Worm (Caenorhabditis elegans) whole organism, L2 larva: Measurements from ENCODE around the gene srh-148.
A peak's percentile ranks its signal among the peaks of the same experiment; 100 is the strongest.

ENCODE experiments used
- R02D3.7 ChIP-seq: fragments of 150-350 bp; optimal IDR thresholded peaks from 2 replicates; lab custom pipeline; 2014; ENCODE audit warnings: missing biosample characterization, missing genetic modification characterization
- alr-1 ChIP-seq: fragments of 150-350 bp; optimal IDR thresholded peaks from 2 replicates; lab custom pipeline; 2014; ENCODE audit warnings: missing biosample characterization, missing genetic modification characterization
- ama-1 ChIP-seq: fragments of 150-350 bp; optimal IDR thresholded peaks from 2 replicates; lab custom pipeline; 2018; ENCODE audit warnings: inconsistent platforms
- egl-27 ChIP-seq: sonication (generic microtip); optimal IDR thresholded peaks from 3 replicates; lab custom pipeline; 2017; ENCODE audit warnings: missing biosample characterization, missing genetic modification reagents, missing genetic modification characterization
- elt-1 ChIP-seq: fragments of 150-350 bp; optimal IDR thresholded peaks from 2 replicates; lab custom pipeline; 2014; ENCODE audit warnings: missing biosample characterization, missing genetic modification characterization
- lin-39 ChIP-seq: fragments of 150-350 bp; optimal IDR thresholded peaks from 2 replicates; lab custom pipeline; 2014; ENCODE audit warnings: missing biosample characterization, missing genetic modification reagents, missing genetic modification characterization
- lsy-2 ChIP-seq, 2 experiments: fragments of 150-350 bp in 1 of 2; sonication (generic microtip) in 1 of 2; optimal IDR thresholded peaks; 2 replicates each; lab custom pipeline; 2014 to 2017; ENCODE audit warnings: missing biosample characterization in 2 of 2, missing genetic modification characterization in 2 of 2
- nhr-11 ChIP-seq: fragments of 150-350 bp; optimal IDR thresholded peaks from 2 replicates; lab custom pipeline; 2014; ENCODE audit warnings: missing biosample characterization, missing genetic modification characterization
- nhr-237 ChIP-seq: fragments of 150-350 bp; optimal IDR thresholded peaks from 2 replicates; lab custom pipeline; 2014; ENCODE audit warnings: missing biosample characterization, missing genetic modification characterization
- nhr-25 ChIP-seq: fragments of 150-350 bp; sonication (generic microtip); optimal IDR thresholded peaks from 3 replicates; lab custom pipeline; 2014; ENCODE audit warnings: missing biosample characterization, missing genetic modification characterization
- nhr-77 ChIP-seq: fragments of 150-350 bp; optimal IDR thresholded peaks from 2 replicates; lab custom pipeline; 2014; ENCODE audit warnings: missing biosample characterization, missing genetic modification characterization
- snpc-4 ChIP-seq: fragments of 150-350 bp; optimal IDR thresholded peaks from 2 replicates; lab custom pipeline; 2014; ENCODE audit warnings: missing biosample characterization, missing genetic modification characterization
- ztf-11 ChIP-seq: sonication (generic microtip); optimal IDR thresholded peaks from 2 replicates; lab custom pipeline; 2017; ENCODE audit warnings: missing biosample characterization, missing genetic modification characterization

DNA sequence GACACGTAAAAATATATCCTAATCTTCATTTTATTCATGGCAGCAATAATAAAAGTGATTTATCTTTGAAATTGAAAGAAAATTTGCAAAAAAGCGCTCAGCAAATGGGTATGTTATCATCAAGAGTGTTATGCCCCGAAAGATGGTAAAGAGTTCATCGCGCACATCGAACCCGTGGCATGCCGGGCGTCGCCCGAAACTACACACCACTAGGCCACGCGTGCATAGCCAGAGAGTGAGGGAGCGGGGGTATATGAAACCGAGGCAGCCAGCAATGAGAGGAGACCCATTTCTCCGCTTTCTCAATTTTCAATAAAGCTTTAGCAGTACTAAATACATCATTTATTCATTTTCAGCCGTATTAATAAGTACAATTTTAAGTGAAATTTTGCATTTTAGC, 15.6 kb upstream of the srh-148 start:
- TF ChIP-seq elt-1 (no peak), R02D3.7 (no peak), lin-39 (tag; lab: Kevin White, UChicago) (no peak), snpc-4 (tag; lab: Kevin White, UChicago) (peak; percentile 66), egl-27 (tag; lab: Kevin White, UChicago) (peak; percentile 37), ztf-11 (tag; lab: Kevin White, UChicago) (no peak), nhr-11 (tag; lab: Kevin White, UChicago) (no peak), ama-1 (lab: Kevin White, UChicago) (no peak), nhr-237 (tag; lab: Kevin White, UChicago) (peak; percentile 5), lsy-2 (tag; optimal IDR thresholded peaks at IDR 0.05; lab: Kevin White, UChicago) (peak in 1 of 2 experiments; percentile 51), nhr-77 (tag; lab: Kevin White, UChicago) (no peak), alr-1 (tag; lab: Kevin White, UChicago) (no peak), nhr-25 (tag; lab: Kevin White, UChicago) (no peak)
